In the genomic region with DNA sequence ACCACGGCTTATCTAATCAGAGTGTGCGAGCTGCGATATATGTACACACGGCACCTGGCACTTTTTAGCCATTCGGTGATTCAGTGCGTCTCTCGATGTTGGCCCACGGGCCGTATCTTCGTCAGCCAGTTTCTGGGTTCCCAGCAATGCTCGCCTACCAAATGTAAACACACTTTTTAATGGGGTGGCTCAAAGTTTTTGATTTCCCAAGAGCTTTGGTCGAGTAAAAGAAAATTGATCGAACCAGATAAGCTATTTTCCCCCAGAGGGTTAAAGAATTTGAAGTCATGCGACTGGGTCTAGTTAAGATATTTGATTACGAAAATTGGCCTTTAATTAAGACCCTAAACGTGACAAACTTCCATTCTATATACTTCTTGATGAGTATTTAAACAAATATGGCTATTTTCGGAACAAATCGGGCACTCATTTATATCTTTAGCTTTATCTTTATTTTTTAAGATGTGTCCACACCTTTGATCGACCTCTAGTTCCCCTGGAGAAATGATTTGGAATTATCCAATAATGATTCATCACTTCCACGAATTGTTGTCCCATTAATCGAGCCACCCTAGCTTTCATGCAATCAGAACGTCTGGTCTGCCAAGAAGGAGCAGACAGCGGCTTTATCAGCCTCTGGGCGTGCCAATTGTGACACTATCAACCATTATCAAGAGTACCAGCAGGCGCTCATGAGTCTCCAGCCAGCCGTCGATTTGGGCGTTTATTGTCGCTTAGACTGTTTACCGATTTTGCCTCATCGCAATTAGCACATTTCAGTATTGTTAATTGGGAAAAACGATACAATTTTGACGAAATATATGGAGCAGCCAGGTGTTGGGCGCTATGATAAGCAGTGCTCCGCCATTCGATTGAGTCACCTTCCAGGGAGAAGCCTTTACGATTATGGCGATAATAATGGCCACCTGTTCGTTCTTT, we compare ENCODE assay signal across 1 fruit fly cellular context.
TF ChIP-seq lines count a peak whose summit lies in the region.

No protein-coding gene starts in this region.

TF ChIP-seq in whole organism, embryonic, 481 proteins besides CTCF, POLR2A, EP300 and RAD21 (continued from another document):
- TF ChIP-seq PHDP (tag; optimal IDR thresholded peaks at IDR 0.05; lab: Kevin White, UChicago) (peak; percentile 43), CG10543 (GFP tag; optimal IDR thresholded peaks at IDR 0.05; lab: Kevin White, UChicago) (peak; percentile 72), CG17912 (GFP tag; optimal IDR thresholded peaks at IDR 0.05; lab: Kevin White, UChicago) (peak; percentile 18), CG12104 (GFP tag; optimal IDR thresholded peaks at IDR 0.05; lab: Kevin White, UChicago) (peak; percentile 24), NFAT (GFP tag; IDR thresholded peaks at IDR 0.05; lab: Robert Waterston, UW) (peak; percentile 20; the same call in 1 of the 2 replicates), CG14860 (GFP tag; IDR thresholded peaks at IDR 0.05; lab: Robert Waterston, UW; ENCODE audit: partially characterized antibody) (no peak), CkIIα-i1 (GFP tag; IDR thresholded peaks at IDR 0.05; lab: Robert Waterston, UW) (no peak), CG13287 (GFP tag; IDR thresholded peaks at IDR 0.05; lab: Robert Waterston, UW; ENCODE audit: partially characterized antibody) (no peak), Hand (GFP tag; optimal IDR thresholded peaks at IDR 0.05; lab: Kevin White, UChicago) (peak; percentile 63), CG10366 (GFP tag; IDR thresholded peaks at IDR 0.05; lab: Robert Waterston, UW) (no peak), CG15514 (GFP tag; optimal IDR thresholded peaks at IDR 0.05; lab: Kevin White, UChicago) (peak; percentile 14), CG9817 (tag; optimal IDR thresholded peaks at IDR 0.05; lab: Kevin White, UChicago) (no peak), Fer1 (GFP tag; optimal IDR thresholded peaks at IDR 0.05; lab: Kevin White, UChicago) (peak; percentile 41), dan (GFP tag; IDR thresholded peaks at IDR 0.05; lab: Robert Waterston, UW) (no peak), CG9797 (GFP tag; optimal IDR thresholded peaks at IDR 0.05; lab: Kevin White, UChicago) (no peak), Myb (GFP tag; optimal IDR thresholded peaks at IDR 0.05; lab: Kevin White, UChicago) (peak; percentile 43), CG13624 (GFP tag; optimal IDR thresholded peaks at IDR 0.05; lab: Kevin White, UChicago) (peak; percentile 20), Usf (GFP tag; optimal IDR thresholded peaks at IDR 0.05; lab: Kevin White, UChicago) (peak; percentile 6), Neu2 (GFP tag; optimal IDR thresholded peaks at IDR 0.05; lab: Kevin White, UChicago; ENCODE audit: borderline replicate concordance) (no peak), HmgZ (tag; optimal IDR thresholded peaks at IDR 0.05; lab: Kevin White, UChicago) (peak; percentile 32), GATAe (GFP tag; conservative IDR thresholded peaks at IDR 0.05; lab: Robert Waterston, UW) (peak; percentile 76), BEAF-32 (GFP tag; optimal IDR thresholded peaks at IDR 0.05; lab: Kevin White, UChicago) (no peak), ato (GFP tag; IDR thresholded peaks at IDR 0.05; lab: Robert Waterston, UW; ENCODE audit: partially characterized antibody) (no peak), CG7839 (tag; optimal IDR thresholded peaks at IDR 0.05; lab: Kevin White, UChicago) (no peak), CG10274 (GFP tag; optimal IDR thresholded peaks at IDR 0.05; lab: Kevin White, UChicago) (peak; percentile 21), caup (GFP tag; optimal IDR thresholded peaks at IDR 0.05; lab: Kevin White, UChicago; ENCODE audit: severe bottlenecking) (peak; percentile 16), Eip74EF (GFP tag; optimal IDR thresholded peaks at IDR 0.05; lab: Kevin White, UChicago) (no peak), CG10654 (GFP tag; optimal IDR thresholded peaks at IDR 0.05; lab: Kevin White, UChicago) (no peak), CG17612 (GFP tag; IDR thresholded peaks at IDR 0.05; lab: Robert Waterston, UW) (no peak), Dip3 (GFP tag; optimal IDR thresholded peaks at IDR 0.05; lab: Kevin White, UChicago) (peak; percentile 50), Ets65A (GFP tag; lab: Kevin White, UChicago) (peak; percentile 90), btn (GFP tag; optimal IDR thresholded peaks at IDR 0.05; lab: Kevin White, UChicago) (no peak), Ptx1 (GFP tag; IDR thresholded peaks at IDR 0.05; lab: Robert Waterston, UW) (no peak), maf-S (GFP tag; optimal IDR thresholded peaks at IDR 0.05; lab: Kevin White, UChicago) (peak; percentile 8), CG11247 (GFP tag; IDR thresholded peaks at IDR 0.05; lab: Robert Waterston, UW) (no peak), Doc2 (GFP tag; IDR thresholded peaks at IDR 0.05; lab: Robert Waterston, UW) (no peak), fd3F (GFP tag; optimal IDR thresholded peaks at IDR 0.05; lab: Kevin White, UChicago) (peak; percentile 24), CG31441 (GFP tag; IDR thresholded peaks at IDR 0.05; lab: Robert Waterston, UW) (no peak), H15 (GFP tag; IDR thresholded peaks at IDR 0.05; lab: Robert Waterston, UW) (no peak), CG30431 (GFP tag; optimal IDR thresholded peaks at IDR 0.05; lab: Kevin White, UChicago) (no peak), YL-1 (GFP tag; optimal IDR thresholded peaks at IDR 0.05; lab: Kevin White, UChicago) (peak; percentile 23), Hr51 (GFP tag; optimal IDR thresholded peaks at IDR 0.05; lab: Kevin White, UChicago) (no peak), Med (GFP tag; lab: Kevin White, UChicago) (peak; percentile 70), CG10321 (GFP tag; IDR thresholded peaks at IDR 0.05; lab: Robert Waterston, UW) (no peak), CG1792 (GFP tag; optimal IDR thresholded peaks at IDR 0.05; lab: Kevin White, UChicago) (peak; percentile 22), tx (GFP tag; optimal IDR thresholded peaks at IDR 0.05; lab: Kevin White, UChicago) (no peak), dysf (GFP tag; IDR thresholded peaks at IDR 0.05; lab: Robert Waterston, UW) (peak; percentile 52; the same call in 2 of the 3 replicates), ab (GFP tag; optimal IDR thresholded peaks at IDR 0.05; lab: Kevin White, UChicago) (no peak), kah (GFP tag; optimal IDR thresholded peaks at IDR 0.05; lab: Kevin White, UChicago) (no peak), CG6765 (GFP tag; optimal IDR thresholded peaks at IDR 0.05; lab: Kevin White, UChicago) (peak; percentile 54), CG2120 (GFP tag; optimal IDR thresholded peaks at IDR 0.05; lab: Kevin White, UChicago) (peak; percentile 75), cwo (GFP tag; optimal IDR thresholded peaks at IDR 0.05; lab: Kevin White, UChicago) (peak; percentile 59), Rfx (GFP tag; IDR thresholded peaks at IDR 0.05; lab: Robert Waterston, UW) (peak; percentile 47; the same call in 1 of the 2 replicates), CG12659 (GFP tag; optimal IDR thresholded peaks at IDR 0.05; lab: Kevin White, UChicago) (peak; percentile 68), lilli (GFP tag; optimal IDR thresholded peaks at IDR 0.05; lab: Kevin White, UChicago) (peak; percentile 62), CG18011 (GFP tag; optimal IDR thresholded peaks at IDR 0.05; lab: Kevin White, UChicago) (peak; percentile 12), CG17359 (tag; optimal IDR thresholded peaks at IDR 0.05; lab: Kevin White, UChicago) (no peak), CG18619 (GFP tag; optimal IDR thresholded peaks at IDR 0.05; lab: Kevin White, UChicago) (peak; percentile 64), slbo (GFP tag; IDR thresholded peaks at IDR 0.05; lab: Robert Waterston, UW) (peak; percentile 26; the same call in 1 of the 2 replicates), HHEX (GFP tag; optimal IDR thresholded peaks at IDR 0.05; lab: Kevin White, UChicago) (peak; percentile 61), CG13296 (GFP tag; optimal IDR thresholded peaks at IDR 0.05; lab: Kevin White, UChicago) (peak; percentile 48), mirr (GFP tag; optimal IDR thresholded peaks at IDR 0.05; lab: Kevin White, UChicago) (peak; percentile 84), pzg (GFP tag; optimal IDR thresholded peaks at IDR 0.05; lab: Kevin White, UChicago) (no peak), CG34376 (GFP tag; optimal IDR thresholded peaks at IDR 0.05; lab: Kevin White, UChicago) (peak; percentile 61), Chrac-16 (GFP tag; optimal IDR thresholded peaks at IDR 0.05; lab: Kevin White, UChicago) (peak; percentile 13), ci (GFP tag; IDR thresholded peaks at IDR 0.05; lab: Robert Waterston, UW) (peak; percentile 40; the same call in 2 of the 3 replicates), Bgb (GFP tag; IDR thresholded peaks at IDR 0.05; lab: Robert Waterston, UW; ENCODE audit: partially characterized antibody) (0 out of 2 replicates have a peak, but pooled peaks have one; percentile 28), fd102C (GFP tag; optimal IDR thresholded peaks at IDR 0.05; lab: Kevin White, UChicago) (no peak), Hsf (GFP tag; optimal IDR thresholded peaks at IDR 0.05; lab: Kevin White, UChicago) (peak; percentile 29), Oaz (GFP tag; IDR thresholded peaks at IDR 0.05; lab: Robert Waterston, UW) (no peak), row (GFP tag; IDR thresholded peaks at IDR 0.05; lab: Robert Waterston, UW) (peak; percentile 66), pros (GFP tag; optimal IDR thresholded peaks at IDR 0.05; lab: Kevin White, UChicago) (peak; percentile 4), CG4854 (GFP tag; optimal IDR thresholded peaks at IDR 0.05; lab: Kevin White, UChicago) (no peak), CG31224 (GFP tag; IDR thresholded peaks at IDR 0.05; lab: Robert Waterston, UW) (peak; percentile 99), CG13424 (tag; optimal IDR thresholded peaks at IDR 0.05; lab: Kevin White, UChicago) (peak; percentile 59), CG31388 (GFP tag; optimal IDR thresholded peaks at IDR 0.05; lab: Kevin White, UChicago) (no peak), vfl (GFP tag; optimal IDR thresholded peaks at IDR 0.05; lab: Kevin White, UChicago) (no peak)
